Fruit fly (Drosophila melanogaster): Measurements from ENCODE around the gene PIP4K.

Gene PIP4K

dm6 chr4:1225185-1225584 is 28.5 kb upstream of the PIP4K start:
- TF ChIP-seq Hr96 (GFP tag; optimal IDR thresholded peaks at IDR 0.05), result no peak
- TF ChIP-seq pad (GFP tag; optimal IDR thresholded peaks at IDR 0.05), result no peak
- no peak for TF ChIP-seq CG14711 (tag; optimal IDR thresholded peaks at IDR 0.05)
- TF ChIP-seq Clk (GFP tag; optimal IDR thresholded peaks at IDR 0.05), result no peak
- TF ChIP-seq kay (GFP tag; ENCODE audit: borderline replicate concordance), result peak; percentile 95
- no peak for TF ChIP-seq CG7045 (GFP tag; optimal IDR thresholded peaks at IDR 0.05)

- TF ChIP-seq Clk (GFP tag; optimal IDR thresholded peaks at IDR 0.05), result no peak
- TF ChIP-seq bab1 (GFP tag; optimal IDR thresholded peaks at IDR 0.05), result no peak
- TF ChIP-seq kay (GFP tag; ENCODE audit: borderline replicate concordance), result peak; percentile 93
Measured at dm6 chr4:1224232-1224631, 27.6 kb upstream of the PIP4K start.

dm6 chr4:1218723-1219398 is 22.2 kb upstream of the PIP4K start:
- TF ChIP-seq CG14711 (tag; optimal IDR thresholded peaks at IDR 0.05) (peak; percentile 53), Hr96 (GFP tag; optimal IDR thresholded peaks at IDR 0.05) (no peak)

- TF ChIP-seq kay (GFP tag; ENCODE audit: borderline replicate concordance) (peak; percentile 96), tj (GFP tag; optimal IDR thresholded peaks at IDR 0.05) (no peak), cic (GFP tag; optimal IDR thresholded peaks at IDR 0.05) (peak; percentile 26)
Measured at dm6 chr4:1199178-1199577, 2.5 kb upstream of the PIP4K start.

- TF ChIP-seq CG1620 (GFP tag; optimal IDR thresholded peaks at IDR 0.05) (peak; percentile 5), cnc (optimal IDR thresholded peaks at IDR 0.05) (no peak), toe (GFP tag; optimal IDR thresholded peaks at IDR 0.05) (no peak), CG7101 (tag; optimal IDR thresholded peaks at IDR 0.05) (no peak)
Measured at dm6 chr4:1198599-1198998, 2.0 kb upstream of the PIP4K start, which contains the start of gene Mitf. Gene Mitf (plus strand): TSS chr4:1198852.

dm6 chr4:1191630-1192029 is 5.0 kb downstream of the PIP4K start:
- TF ChIP-seq pad (GFP tag; optimal IDR thresholded peaks at IDR 0.05) (no peak), CG7045 (GFP tag; optimal IDR thresholded peaks at IDR 0.05) (no peak), toe (GFP tag; optimal IDR thresholded peaks at IDR 0.05) (no peak), ovo (GFP tag; optimal IDR thresholded peaks at IDR 0.05) (no peak), tj (GFP tag; optimal IDR thresholded peaks at IDR 0.05) (no peak), kay (GFP tag; ENCODE audit: borderline replicate concordance) (peak; percentile 85)

- TF ChIP-seq CG11617 (GFP tag; optimal IDR thresholded peaks at IDR 0.05), result no peak
- TF ChIP-seq ovo (GFP tag; optimal IDR thresholded peaks at IDR 0.05), result no peak
- no peak for TF ChIP-seq CG1620 (GFP tag; optimal IDR thresholded peaks at IDR 0.05)
- TF ChIP-seq tj (GFP tag; optimal IDR thresholded peaks at IDR 0.05), result no peak
- no peak for TF ChIP-seq cic (GFP tag; optimal IDR thresholded peaks at IDR 0.05)
- no peak for TF ChIP-seq bab1 (GFP tag; optimal IDR thresholded peaks at IDR 0.05)
- TF ChIP-seq CG12768 (GFP tag; optimal IDR thresholded peaks at IDR 0.05), result no peak
- no peak for TF ChIP-seq Mnt (GFP tag; optimal IDR thresholded peaks at IDR 0.05)
- TF ChIP-seq CG14711 (tag; optimal IDR thresholded peaks at IDR 0.05), result no peak
- no peak for TF ChIP-seq Hr96 (GFP tag; optimal IDR thresholded peaks at IDR 0.05)
- no peak for TF ChIP-seq Crg-1 (GFP tag; optimal IDR thresholded peaks at IDR 0.05)
Measured at dm6 chr4:1186828-1187227, 9.8 kb downstream of the PIP4K start.

dm6 chr4:1185468-1185867 is 11.2 kb downstream of the PIP4K start, which contains the start of gene CG33521:
Gene CG33521 (plus strand): TSS chr4:1185768.
- TF ChIP-seq pad (GFP tag; optimal IDR thresholded peaks at IDR 0.05) (no peak), kay (GFP tag; ENCODE audit: borderline replicate concordance) (no peak), CG14711 (tag; optimal IDR thresholded peaks at IDR 0.05) (no peak), ovo (GFP tag; optimal IDR thresholded peaks at IDR 0.05) (no peak), tj (GFP tag; optimal IDR thresholded peaks at IDR 0.05) (no peak), Clk (GFP tag; optimal IDR thresholded peaks at IDR 0.05) (no peak), CG33017 (tag; optimal IDR thresholded peaks at IDR 0.05) (no peak), CG11617 (GFP tag; optimal IDR thresholded peaks at IDR 0.05) (no peak), Crg-1 (GFP tag; optimal IDR thresholded peaks at IDR 0.05) (no peak), CG5204 (GFP tag; optimal IDR thresholded peaks at IDR 0.05) (no peak)

dm6 chr4:1182809-1183208 is 13.8 kb downstream of the PIP4K start:
- no peak for TF ChIP-seq toe (GFP tag; optimal IDR thresholded peaks at IDR 0.05)
- TF ChIP-seq Crg-1 (GFP tag; optimal IDR thresholded peaks at IDR 0.05), result no peak
- no peak for TF ChIP-seq cic (GFP tag; optimal IDR thresholded peaks at IDR 0.05)
- TF ChIP-seq cnc (optimal IDR thresholded peaks at IDR 0.05), result no peak
- no peak for TF ChIP-seq Mnt (GFP tag; optimal IDR thresholded peaks at IDR 0.05)
- no peak for TF ChIP-seq CG1620 (GFP tag; optimal IDR thresholded peaks at IDR 0.05)
- no peak for TF ChIP-seq CG7101 (tag; optimal IDR thresholded peaks at IDR 0.05)
- TF ChIP-seq tj (GFP tag; optimal IDR thresholded peaks at IDR 0.05), result no peak
- no peak for TF ChIP-seq CG11617 (GFP tag; optimal IDR thresholded peaks at IDR 0.05)
- TF ChIP-seq Clk (GFP tag; optimal IDR thresholded peaks at IDR 0.05), result no peak
- no peak for TF ChIP-seq kay (GFP tag; ENCODE audit: borderline replicate concordance)
- no peak for TF ChIP-seq Hr96 (GFP tag; optimal IDR thresholded peaks at IDR 0.05)
- no peak for TF ChIP-seq pad (GFP tag; optimal IDR thresholded peaks at IDR 0.05)
- no peak for TF ChIP-seq CG5204 (GFP tag; optimal IDR thresholded peaks at IDR 0.05)
- no peak for TF ChIP-seq ovo (GFP tag; optimal IDR thresholded peaks at IDR 0.05)
- TF ChIP-seq bab1 (GFP tag; optimal IDR thresholded peaks at IDR 0.05), result no peak
- TF ChIP-seq CG12768 (GFP tag; optimal IDR thresholded peaks at IDR 0.05), result no peak
- TF ChIP-seq CG7045 (GFP tag; optimal IDR thresholded peaks at IDR 0.05), result no peak
- TF ChIP-seq CG14711 (tag; optimal IDR thresholded peaks at IDR 0.05), result no peak
